Fruit fly (Drosophila melanogaster) whole organism, pupa: Measurements from ENCODE around the gene CG15531.
A peak's percentile ranks its signal among the peaks of the same experiment; 100 is the strongest.

Experiments used
- CG10348 ChIP-seq: fragments of 200-800 bp; sonication (Bioruptor generic); IDR thresholded peaks from 2 replicates; pipeline ENCODE4 v1.3.6; 2022; ENCODE audit warnings: missing biosample characterization, missing genetic modification characterization
- CG12605 ChIP-seq: fragments of 200-800 bp; sonication (Bioruptor generic); IDR thresholded peaks from 2 replicates; pipeline ENCODE4 v1.3.6; 2022; ENCODE audit warnings: missing biosample characterization, missing genetic modification characterization
- CG13204 ChIP-seq: fragments of 200-800 bp; sonication (Bioruptor generic); optimal IDR thresholded peaks from 2 replicates; lab custom pipeline; 2018; ENCODE audit warnings: missing biosample characterization, mild to moderate bottlenecking, missing genetic modification characterization, moderate library complexity
- CG15710 ChIP-seq: fragments of 200-800 bp; sonication (Bioruptor generic); optimal IDR thresholded peaks from 2 replicates; lab custom pipeline; 2018; ENCODE audit warnings: missing biosample characterization, mild to moderate bottlenecking, missing genetic modification characterization, moderate library complexity
- CG17806 ChIP-seq: fragments of 200-800 bp; sonication (Bioruptor generic); optimal IDR thresholded peaks from 2 replicates; lab custom pipeline; 2018; ENCODE audit warnings: missing biosample characterization, mild to moderate bottlenecking, missing genetic modification characterization, moderate library complexity
- CG32121 ChIP-seq: fragments of 200-800 bp; sonication (Bioruptor generic); IDR thresholded peaks from 2 replicates; pipeline ENCODE4 v1.3.6; 2022; ENCODE audit warnings: missing biosample characterization, missing genetic modification characterization
- CG8159 ChIP-seq: fragments of 200-800 bp; sonication (Bioruptor generic); optimal IDR thresholded peaks from 3 replicates; lab custom pipeline; 2018; ENCODE audit warnings: missing biosample characterization, mild to moderate bottlenecking, missing genetic modification characterization, moderate library complexity
- CG9948 ChIP-seq: fragments of 200-800 bp; sonication (Bioruptor generic); optimal IDR thresholded peaks from 2 replicates; lab custom pipeline; 2018; ENCODE audit warnings: missing biosample characterization, mild to moderate bottlenecking, missing genetic modification characterization, moderate library complexity
- D1 ChIP-seq: fragments of 200-800 bp; sonication (Bioruptor generic); optimal IDR thresholded peaks from 2 replicates; lab custom pipeline; 2018; ENCODE audit warnings: missing biosample characterization, mild to moderate bottlenecking, missing genetic modification characterization, moderate library complexity
- EcR ChIP-seq: fragments of 200-800 bp; sonication (Bioruptor generic); optimal IDR thresholded peaks from 3 replicates; lab custom pipeline; 2019; ENCODE audit warnings: missing biosample characterization, missing genetic modification characterization, mild to moderate bottlenecking, moderate library complexity, missing genetic modification reagents
- Ets98B ChIP-seq: fragments of 200-800 bp; sonication (Bioruptor generic); IDR thresholded peaks from 2 replicates; pipeline ENCODE4 v1.3.6; 2022; ENCODE audit warnings: missing biosample characterization, missing genetic modification characterization
- Snoo ChIP-seq: fragments of 200-800 bp; sonication (Bioruptor generic); optimal IDR thresholded peaks from 3 replicates; lab custom pipeline; 2017; ENCODE audit warnings: missing biosample characterization, mild to moderate bottlenecking, missing genetic modification characterization, inconsistent platforms
- fd96Ca ChIP-seq: fragments of 200-800 bp; sonication (Bioruptor generic); IDR thresholded peaks from 3 replicates; pipeline ENCODE4 v1.3.6; 2022; ENCODE audit warnings: missing biosample characterization, missing genetic modification characterization
- gl ChIP-seq: fragments of 200-800 bp; sonication (Bioruptor generic); optimal IDR thresholded peaks from 2 replicates; lab custom pipeline; 2018; ENCODE audit warnings: missing biosample characterization, mild to moderate bottlenecking, missing genetic modification characterization

dm6 chr3R:30151300-30152109 is 44.5 kb downstream of the CG15531 start, which contains the start of gene CG15529:
- TF ChIP-seq CG32121 (GFP tag; lab: Robert Waterston, UW) (peak; percentile 78), Ets98B (GFP tag; lab: Robert Waterston, UW) (peak; percentile 82), CG10348 (GFP tag; lab: Robert Waterston, UW) (no peak), EcR (GFP tag; lab: Kevin White, UChicago) (no peak), CG12605 (peak; percentile 56; the same call in 1 of the 2 replicates), gl (peak; percentile 35), D1 (tag; lab: Kevin White, UChicago) (peak; percentile 3), CG13204 (GFP tag; lab: Kevin White, UChicago) (peak; percentile 30), CG9948 (tag; lab: Kevin White, UChicago) (peak; percentile 61), CG17806 (tag; lab: Kevin White, UChicago) (peak; percentile 74), fd96Ca (GFP tag; lab: Robert Waterston, UW) (peak; percentile 74; the same call in 2 of the 3 replicates), CG8159 (tag; lab: Kevin White, UChicago) (peak; percentile 78), CG15710 (tag; lab: Kevin White, UChicago) (peak; percentile 75), Snoo (tag; lab: Kevin White, UChicago) (no peak)
